Worm (Caenorhabditis elegans) whole organism, late embryonic: ENCODE data around the gene Y73B6BL.12.

Source experiments
- ceh-24 ChIP-seq: sonication (generic microtip); optimal IDR thresholded peaks from 2 replicates; lab custom pipeline; 2016; ENCODE audit warnings: mild to moderate bottlenecking, missing genetic modification characterization, missing compliant biosample characterization
- ceh-45 ChIP-seq: fragments of 200-800 bp; sonication (Bioruptor generic); IDR thresholded peaks from 2 replicates; pipeline ENCODE4 v1.3.6; 2022; ENCODE audit warnings: missing genetic modification reagents, missing genetic modification characterization, missing compliant biosample characterization
- elt-2 ChIP-seq: sonication (generic microtip); optimal IDR thresholded peaks from 2 replicates; lab custom pipeline; 2016; ENCODE audit warnings: missing genetic modification reagents, missing genetic modification characterization, missing compliant biosample characterization
- hlh-30 ChIP-seq: sonication (generic microtip); optimal IDR thresholded peaks from 2 replicates; lab custom pipeline; 2017; ENCODE audit warnings: antibody characterized with exemption, missing genetic modification characterization, missing compliant biosample characterization; ENCODE audit not compliant: insufficient read depth
- hlh-6 ChIP-seq: sonication (generic microtip); optimal IDR thresholded peaks from 2 replicates; lab custom pipeline; 2016; ENCODE audit warnings: missing genotype, missing genetic modification characterization, missing compliant biosample characterization
- nhr-11 ChIP-seq: fragments of 150-350 bp; optimal IDR thresholded peaks from 2 replicates; lab custom pipeline; 2014; ENCODE audit warnings: missing biosample characterization, missing genetic modification characterization
- pha-4 ChIP-seq: fragments of 150-350 bp; optimal IDR thresholded peaks from 2 replicates; lab custom pipeline; 2018; ENCODE audit warnings: missing biosample characterization, missing genetic modification reagents, missing genetic modification characterization
- ref-2 ChIP-seq: sonication (generic microtip); optimal IDR thresholded peaks from 2 replicates; lab custom pipeline; 2016; ENCODE audit warnings: missing genetic modification characterization, missing compliant biosample characterization
- sox-4 ChIP-seq: sonication (generic microtip); optimal IDR thresholded peaks from 2 replicates; lab custom pipeline; 2017; ENCODE audit warnings: mild to moderate bottlenecking, missing genetic modification characterization, inconsistent platforms, missing compliant biosample characterization
- tbx-2 ChIP-seq: sonication (generic microtip); optimal IDR thresholded peaks from 2 replicates; lab custom pipeline; 2016; ENCODE audit warnings: missing genetic modification characterization, missing compliant biosample characterization
- tbx-7 ChIP-seq: sonication (generic microtip); optimal IDR thresholded peaks from 2 replicates; lab custom pipeline; 2016; ENCODE audit warnings: missing genotype, missing genetic modification characterization, missing compliant biosample characterization
- ttx-3 ChIP-seq: sonication (generic microtip); optimal IDR thresholded peaks from 2 replicates; lab custom pipeline; 2016; ENCODE audit warnings: missing genetic modification reagents, missing genetic modification characterization, missing compliant biosample characterization
- ztf-16 ChIP-seq: sonication (generic microtip); optimal IDR thresholded peaks from 2 replicates; lab custom pipeline; 2017; ENCODE audit warnings: missing genetic modification characterization, missing compliant biosample characterization

DNA sequence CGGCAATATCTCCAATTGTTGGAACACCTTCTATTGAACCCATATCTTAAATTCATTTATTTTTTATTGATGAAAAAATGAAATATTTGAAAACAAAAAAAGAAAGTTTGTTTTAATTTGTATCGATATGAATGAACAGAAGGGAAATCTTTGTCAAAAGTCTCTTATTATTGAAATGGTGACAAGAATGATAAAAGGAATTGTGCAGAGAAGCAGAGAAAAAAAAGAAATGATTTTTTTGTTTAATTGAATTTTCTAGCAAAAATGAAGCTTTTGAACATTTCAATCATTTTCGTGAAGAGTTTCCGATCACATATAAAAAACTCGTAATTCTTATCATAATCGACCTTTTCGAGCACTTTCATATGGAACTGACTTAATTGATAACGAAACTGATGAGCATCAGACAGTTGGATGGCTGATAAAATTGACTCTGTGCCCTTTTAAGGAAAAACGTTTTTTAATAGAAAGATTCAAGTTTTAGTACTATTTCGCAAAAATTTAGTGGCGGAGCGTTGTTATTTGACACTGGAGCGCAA, 41.5 kb downstream of the Y73B6BL.12 start, which contains the start of the genes aat-4 and T13A10.1:
- TF ChIP-seq nhr-11 (tag; lab: Kevin White, UChicago) (no peak), ref-2 (tag; lab: Kevin White, UChicago) (no peak), hlh-6 (tag; lab: Kevin White, UChicago) (no peak), hlh-30 (tag; lab: Kevin White, UChicago) (no peak), ceh-45 (GFP tag; lab: Robert Waterston, UW) (no peak), ttx-3 (tag; lab: Kevin White, UChicago) (no peak), tbx-2 (no peak), tbx-7 (no peak), pha-4 (tag; lab: Kevin White, UChicago) (no peak), sox-4 (tag; lab: Kevin White, UChicago) (no peak), ceh-24 (tag; lab: Kevin White, UChicago) (no peak), elt-2 (tag; lab: Kevin White, UChicago) (peak; percentile 78), ztf-16 (tag; lab: Kevin White, UChicago) (no peak)
